Worm (Caenorhabditis elegans) whole organism, L2 larva: ENCODE results near the gene C08B11.9.

Experiments used
- C34F6.9 ChIP-seq: fragments of 150-350 bp; optimal IDR thresholded peaks from 2 replicates; lab custom pipeline; 2014; ENCODE audit warnings: missing biosample characterization, missing genetic modification characterization
- F13H6.1 ChIP-seq: sonication (generic microtip); optimal IDR thresholded peaks from 2 replicates; lab custom pipeline; 2016; ENCODE audit warnings: missing genetic modification characterization, missing compliant biosample characterization
- R02D3.7 ChIP-seq: fragments of 150-350 bp; optimal IDR thresholded peaks from 2 replicates; lab custom pipeline; 2014; ENCODE audit warnings: missing biosample characterization, missing genetic modification characterization
- Y55F3AM.14 ChIP-seq: fragments of 200-800 bp; sonication (Bioruptor generic); optimal IDR thresholded peaks from 2 replicates; lab custom pipeline; 2018; ENCODE audit warnings: mild to moderate bottlenecking, missing genetic modification characterization, missing compliant biosample characterization
- ZK546.5 ChIP-seq: sonication (generic microtip); optimal IDR thresholded peaks from 2 replicates; lab custom pipeline; 2017; ENCODE audit warnings: missing biosample characterization, missing genetic modification characterization
- alr-1 ChIP-seq: fragments of 150-350 bp; optimal IDR thresholded peaks from 2 replicates; lab custom pipeline; 2014; ENCODE audit warnings: missing biosample characterization, missing genetic modification characterization
- aly-2 ChIP-seq: fragments of 150-350 bp; optimal IDR thresholded peaks from 2 replicates; lab custom pipeline; 2014; ENCODE audit warnings: missing biosample characterization, missing genetic modification characterization
- ama-1 ChIP-seq: fragments of 150-350 bp; optimal IDR thresholded peaks from 2 replicates; lab custom pipeline; 2018; ENCODE audit warnings: inconsistent platforms
- blmp-1 ChIP-seq: sonication (generic microtip); optimal IDR thresholded peaks from 2 replicates; lab custom pipeline; 2017; ENCODE audit warnings: missing genetic modification characterization, mild to moderate bottlenecking, missing compliant biosample characterization, antibody characterized with exemption, moderate library complexity; ENCODE audit not compliant: insufficient read depth
- ceh-16 ChIP-seq: fragments of 150-350 bp; optimal IDR thresholded peaks from 2 replicates; lab custom pipeline; 2014; ENCODE audit warnings: missing biosample characterization, missing genetic modification characterization
- ceh-82 ChIP-seq: fragments of 150-350 bp; optimal IDR thresholded peaks from 2 replicates; lab custom pipeline; 2014; ENCODE audit warnings: missing biosample characterization, missing genetic modification characterization
- crh-2 ChIP-seq: sonication (generic microtip); optimal IDR thresholded peaks from 2 replicates; lab custom pipeline; 2017; ENCODE audit warnings: missing biosample characterization, missing genetic modification characterization
- dmd-4 ChIP-seq: sonication (generic microtip); optimal IDR thresholded peaks from 2 replicates; lab custom pipeline; 2017; ENCODE audit warnings: missing biosample characterization, missing genetic modification characterization
- egl-27 ChIP-seq: sonication (generic microtip); optimal IDR thresholded peaks from 3 replicates; lab custom pipeline; 2017; ENCODE audit warnings: missing biosample characterization, missing genetic modification reagents, missing genetic modification characterization
- elt-1 ChIP-seq: fragments of 150-350 bp; optimal IDR thresholded peaks from 2 replicates; lab custom pipeline; 2014; ENCODE audit warnings: missing biosample characterization, missing genetic modification characterization
- elt-3 ChIP-seq: sonication (generic microtip); optimal IDR thresholded peaks from 2 replicates; lab custom pipeline; 2017; ENCODE audit warnings: missing biosample characterization, missing genetic modification characterization
- fos-1 ChIP-seq: fragments of 150-350 bp; optimal IDR thresholded peaks from 2 replicates; lab custom pipeline; 2014; ENCODE audit warnings: missing biosample characterization, missing genetic modification characterization
- gmeb-1 ChIP-seq: fragments of 150-350 bp; optimal IDR thresholded peaks from 2 replicates; lab custom pipeline; 2014; ENCODE audit warnings: missing biosample characterization, missing genetic modification characterization
- lin-11 ChIP-seq: fragments of 150-350 bp; sonication (generic microtip); optimal IDR thresholded peaks from 2 replicates; lab custom pipeline; 2014; ENCODE audit warnings: missing biosample characterization, missing genetic modification characterization, inconsistent platforms, mixed read lengths
- lin-13 ChIP-seq: fragments of 150-350 bp; optimal IDR thresholded peaks from 2 replicates; lab custom pipeline; 2014; ENCODE audit warnings: missing biosample characterization, missing genetic modification reagents, missing genetic modification characterization
- lin-39 ChIP-seq: fragments of 150-350 bp; optimal IDR thresholded peaks from 2 replicates; lab custom pipeline; 2014; ENCODE audit warnings: missing biosample characterization, missing genetic modification reagents, missing genetic modification characterization
- lsy-2 ChIP-seq, 2 experiments: fragments of 150-350 bp in 1 of 2; sonication (generic microtip) in 1 of 2; optimal IDR thresholded peaks; 2 replicates each; lab custom pipeline; 2014 to 2017; ENCODE audit warnings: missing biosample characterization in 2 of 2, missing genetic modification characterization in 2 of 2
- mab-5 ChIP-seq: fragments of 150-350 bp; optimal IDR thresholded peaks from 2 replicates; lab custom pipeline; 2014; ENCODE audit warnings: missing biosample characterization, missing genetic modification characterization
- mbf-1 ChIP-seq: sonication (generic microtip); optimal IDR thresholded peaks from 2 replicates; lab custom pipeline; 2017; ENCODE audit warnings: missing biosample characterization, missing genetic modification characterization
- mdl-1 ChIP-seq, 2 experiments: fragments of 150-350 bp in 1 of 2; sonication (generic microtip) in 1 of 2; optimal IDR thresholded peaks; 2 replicates each; lab custom pipeline; 2017; ENCODE audit warnings: missing biosample characterization in 2 of 2, missing genetic modification characterization in 2 of 2
- nhr-10 ChIP-seq: sonication (generic microtip); optimal IDR thresholded peaks from 2 replicates; lab custom pipeline; 2017; ENCODE audit warnings: missing biosample characterization, missing genetic modification characterization
- nhr-11 ChIP-seq: fragments of 150-350 bp; optimal IDR thresholded peaks from 2 replicates; lab custom pipeline; 2014; ENCODE audit warnings: missing biosample characterization, missing genetic modification characterization
- nhr-12 ChIP-seq: fragments of 150-350 bp; optimal IDR thresholded peaks from 2 replicates; lab custom pipeline; 2014; ENCODE audit warnings: missing biosample characterization, missing genetic modification characterization
- nhr-129 ChIP-seq: fragments of 150-350 bp; optimal IDR thresholded peaks from 2 replicates; lab custom pipeline; 2014; ENCODE audit warnings: missing biosample characterization, missing genetic modification characterization
- nhr-21 ChIP-seq: fragments of 150-350 bp; optimal IDR thresholded peaks from 2 replicates; lab custom pipeline; 2014; ENCODE audit warnings: missing biosample characterization, missing genetic modification characterization
- nhr-23 ChIP-seq: fragments of 150-350 bp; optimal IDR thresholded peaks from 2 replicates; lab custom pipeline; 2014; ENCODE audit warnings: missing biosample characterization, missing genetic modification reagents, missing genetic modification characterization
- nhr-237 ChIP-seq: fragments of 150-350 bp; optimal IDR thresholded peaks from 2 replicates; lab custom pipeline; 2014; ENCODE audit warnings: missing biosample characterization, missing genetic modification characterization
- nhr-25 ChIP-seq: fragments of 150-350 bp; sonication (generic microtip); optimal IDR thresholded peaks from 3 replicates; lab custom pipeline; 2014; ENCODE audit warnings: missing biosample characterization, missing genetic modification characterization
- nhr-6 ChIP-seq: fragments of 150-350 bp; optimal IDR thresholded peaks from 2 replicates; lab custom pipeline; 2014; ENCODE audit warnings: missing biosample characterization, missing genetic modification characterization
- nhr-77 ChIP-seq: fragments of 150-350 bp; optimal IDR thresholded peaks from 2 replicates; lab custom pipeline; 2014; ENCODE audit warnings: missing biosample characterization, missing genetic modification characterization
- peb-1 ChIP-seq: fragments of 150-350 bp; optimal IDR thresholded peaks from 2 replicates; lab custom pipeline; 2014; ENCODE audit warnings: missing biosample characterization, missing genetic modification characterization
- sem-4 ChIP-seq: fragments of 150-350 bp; optimal IDR thresholded peaks from 2 replicates; lab custom pipeline; 2014; ENCODE audit warnings: missing biosample characterization, missing genetic modification reagents, missing genetic modification characterization
- skn-1 ChIP-seq: sonication (generic microtip); optimal IDR thresholded peaks from 2 replicates; lab custom pipeline; 2017; ENCODE audit warnings: missing biosample characterization, missing genetic modification characterization
- sma-3 ChIP-seq: sonication (generic microtip); optimal IDR thresholded peaks from 2 replicates; lab custom pipeline; 2016; ENCODE audit warnings: missing genetic modification reagents, missing genetic modification characterization, missing compliant biosample characterization
- sma-9 ChIP-seq, 2 experiments: fragments of 150-350 bp in 1 of 2; sonication (generic microtip) in 1 of 2; optimal IDR thresholded peaks; 2 replicates each; lab custom pipeline; 2014 to 2016; ENCODE audit warnings: missing genetic modification characterization in 2 of 2, mild to moderate bottlenecking in 1 of 2, missing biosample characterization in 1 of 2, missing compliant biosample characterization in 1 of 2, missing genetic modification reagents in 1 of 2, moderate library complexity in 1 of 2
- snpc-4 ChIP-seq: fragments of 150-350 bp; optimal IDR thresholded peaks from 2 replicates; lab custom pipeline; 2014; ENCODE audit warnings: missing biosample characterization, missing genetic modification characterization
- unc-39 ChIP-seq: fragments of 150-350 bp; optimal IDR thresholded peaks from 2 replicates; lab custom pipeline; 2014; ENCODE audit warnings: missing biosample characterization, missing genetic modification characterization
- unc-55 ChIP-seq: fragments of 150-350 bp; sonication (generic microtip); optimal IDR thresholded peaks from 3 replicates; lab custom pipeline; 2014; ENCODE audit warnings: missing biosample characterization, missing genetic modification reagents, missing genetic modification characterization
- unc-62 ChIP-seq: fragments of 150-350 bp; optimal IDR thresholded peaks from 2 replicates; lab custom pipeline; 2014; ENCODE audit warnings: missing biosample characterization, missing genetic modification reagents, missing genetic modification characterization
- zag-1 ChIP-seq: fragments of 150-350 bp; optimal IDR thresholded peaks from 2 replicates; lab custom pipeline; 2014; ENCODE audit warnings: missing biosample characterization, missing genetic modification characterization
- ztf-1 ChIP-seq: fragments of 200-800 bp; sonication (Bioruptor generic); conservative IDR thresholded peaks from 2 replicates; pipeline ENCODE4 v1.3.6; 2022; ENCODE audit warnings: missing genetic modification characterization, missing compliant biosample characterization
- ztf-11 ChIP-seq: sonication (generic microtip); optimal IDR thresholded peaks from 2 replicates; lab custom pipeline; 2017; ENCODE audit warnings: missing biosample characterization, missing genetic modification characterization
- ztf-4 ChIP-seq: fragments of 150-350 bp; optimal IDR thresholded peaks from 2 replicates; lab custom pipeline; 2014; ENCODE audit warnings: missing biosample characterization, missing genetic modification characterization

C08B11.9 gene

ce11 chrII:8028730-8029129 lies 9.2 kb downstream of the C08B11.9 start:
- TF ChIP-seq alr-1: no peak
- TF ChIP-seq nhr-11 (tag; lab: Kevin White, UChicago): no peak
- no peak for TF ChIP-seq fos-1 (tag; lab: Kevin White, UChicago)
- no peak for TF ChIP-seq sma-3 (GFP tag; lab: Kevin White, UChicago)
- TF ChIP-seq mab-5 (tag; lab: Kevin White, UChicago): no peak
- no peak for TF ChIP-seq nhr-12
- no peak for TF ChIP-seq Y55F3AM.14 (GFP tag; lab: Kevin White, UChicago)
- TF ChIP-seq zag-1 (tag; lab: Kevin White, UChicago): no peak
- no peak for TF ChIP-seq egl-27 (tag; lab: Kevin White, UChicago)
- no peak for TF ChIP-seq sma-9 (GFP tag; optimal IDR thresholded peaks at IDR 0.05; lab: Kevin White, UChicago)
- TF ChIP-seq sma-9 (tag; optimal IDR thresholded peaks at IDR 0.05; lab: Kevin White, UChicago): no peak

- TF ChIP-seq nhr-11 (tag; lab: Kevin White, UChicago): no peak
- no peak for TF ChIP-seq alr-1
- TF ChIP-seq nhr-25: peak; percentile 50
- peak; percentile 45 for TF ChIP-seq ztf-4
- TF ChIP-seq unc-39 (tag; lab: Kevin White, UChicago): no peak
- TF ChIP-seq aly-2 (tag; lab: Kevin White, UChicago): no peak
- TF ChIP-seq ZK546.5 (tag; lab: Kevin White, UChicago): peak; percentile 16
- no peak for TF ChIP-seq nhr-237 (tag; lab: Kevin White, UChicago)
- TF ChIP-seq elt-1 (tag; lab: Kevin White, UChicago): no peak
- TF ChIP-seq nhr-21 (tag; lab: Kevin White, UChicago): peak; percentile 82
- TF ChIP-seq zag-1 (tag; lab: Kevin White, UChicago): peak; percentile 78
- TF ChIP-seq unc-62 (GFP tag; lab: Kevin White, UChicago): peak; percentile 35
- TF ChIP-seq C34F6.9 (tag; lab: Kevin White, UChicago): peak; percentile 79
- peak; percentile 82 for TF ChIP-seq sma-3 (GFP tag; lab: Kevin White, UChicago)
- TF ChIP-seq dmd-4 (tag; lab: Kevin White, UChicago): no peak
- no peak for TF ChIP-seq lin-39 (tag; lab: Kevin White, UChicago)
- peak; percentile 73 for TF ChIP-seq lin-11 (tag; lab: Kevin White, UChicago)
- TF ChIP-seq fos-1 (tag; lab: Kevin White, UChicago): peak; percentile 67
- TF ChIP-seq ztf-11 (tag; lab: Kevin White, UChicago): no peak
- TF ChIP-seq gmeb-1: peak; percentile 59
- peak; percentile 70 for TF ChIP-seq snpc-4
- TF ChIP-seq nhr-23: no peak
- no peak for TF ChIP-seq ceh-16 (tag; lab: Kevin White, UChicago)
- TF ChIP-seq nhr-129 (tag; lab: Kevin White, UChicago): peak; percentile 85
- peak; percentile 61 for TF ChIP-seq sem-4 (tag; lab: Kevin White, UChicago)
- TF ChIP-seq crh-2 (tag; lab: Kevin White, UChicago): peak; percentile 80
- TF ChIP-seq mbf-1: no peak
- no peak for TF ChIP-seq nhr-77
- no peak for TF ChIP-seq ama-1
- peak; percentile 34 for TF ChIP-seq sma-9 (GFP tag; optimal IDR thresholded peaks at IDR 0.05; lab: Kevin White, UChicago)
- no peak for TF ChIP-seq sma-9 (tag; optimal IDR thresholded peaks at IDR 0.05; lab: Kevin White, UChicago)
- peak; percentile 55 for TF ChIP-seq egl-27 (tag; lab: Kevin White, UChicago)
- TF ChIP-seq R02D3.7: no peak
- peak; percentile 60 to 79 for TF ChIP-seq lsy-2 (tag; optimal IDR thresholded peaks at IDR 0.05; lab: Kevin White, UChicago)
- TF ChIP-seq Y55F3AM.14 (GFP tag; lab: Kevin White, UChicago): peak; percentile 94
- TF ChIP-seq peb-1 (tag; lab: Kevin White, UChicago): no peak
- TF ChIP-seq mdl-1 (tag; optimal IDR thresholded peaks at IDR 0.05; lab: Kevin White, UChicago): peak in 1 of 2 experiments; percentile 68
- peak; percentile 95 for TF ChIP-seq F13H6.1
- TF ChIP-seq unc-55 (GFP tag; lab: Kevin White, UChicago): peak; percentile 80
- peak; percentile 53 for TF ChIP-seq nhr-6 (tag; lab: Kevin White, UChicago)
- no peak for TF ChIP-seq ceh-82
- TF ChIP-seq nhr-10 (tag; lab: Kevin White, UChicago): no peak
- no peak for TF ChIP-seq blmp-1 (tag; lab: Kevin White, UChicago)
- no peak for TF ChIP-seq skn-1 (tag; lab: Kevin White, UChicago)
- peak; percentile 80 for TF ChIP-seq lin-13 (GFP tag; lab: Kevin White, UChicago)
- no peak for TF ChIP-seq elt-3 (tag; lab: Kevin White, UChicago)
- TF ChIP-seq mab-5 (tag; lab: Kevin White, UChicago): no peak
- TF ChIP-seq nhr-12: no peak
- TF ChIP-seq ztf-1 (GFP tag; lab: Robert Waterston, UW): no peak
Measured at ce11 chrII:8028246-8028694, 9.7 kb downstream of the C08B11.9 start.
